Worm (Caenorhabditis elegans) whole organism, L1 larva: ENCODE measurements around the gene clu-1.
A peak's percentile ranks its signal among the peaks of the same experiment; 100 is the strongest.

Experiments
- C04F5.9 ChIP-seq: sonication (generic microtip); optimal IDR thresholded peaks from 2 replicates; lab custom pipeline; 2016; ENCODE audit warnings: missing genetic modification characterization, missing compliant biosample characterization
- F16B12.6 ChIP-seq: fragments of 150-350 bp; optimal IDR thresholded peaks from 2 replicates; lab custom pipeline; 2014; ENCODE audit warnings: missing biosample characterization, missing genetic modification characterization
- aha-1 ChIP-seq: fragments of 150-350 bp; optimal IDR thresholded peaks from 2 replicates; lab custom pipeline; 2014; ENCODE audit warnings: missing biosample characterization, missing genetic modification characterization
- ama-1 ChIP-seq: fragments of 150-350 bp; optimal IDR thresholded peaks from 2 replicates; lab custom pipeline; 2014
- blmp-1 ChIP-seq: fragments of 150-350 bp; optimal IDR thresholded peaks from 2 replicates; lab custom pipeline; 2014; ENCODE audit warnings: missing biosample characterization, missing genetic modification characterization
- ceh-82 ChIP-seq, 3 experiments: fragments of 150-350 bp in 1 of 3; sonication (generic microtip) in 2 of 3; optimal IDR thresholded peaks; 2 replicates each; lab custom pipeline; 2014 to 2017; ENCODE audit warnings: missing biosample characterization in 3 of 3, missing genetic modification characterization in 3 of 3
- ceh-88 ChIP-seq: fragments of 200-800 bp; sonication (Bioruptor generic); IDR thresholded peaks from 2 replicates; pipeline ENCODE4 v1.3.6; 2022; ENCODE audit warnings: missing genetic modification characterization, missing compliant biosample characterization
- ces-1 ChIP-seq: fragments of 150-350 bp; optimal IDR thresholded peaks from 2 replicates; lab custom pipeline; 2014; ENCODE audit warnings: missing biosample characterization, missing genetic modification reagents, missing genetic modification characterization
- dpl-1 ChIP-seq, 3 experiments: fragments of 150-350 bp in 2 of 3; sonication (generic microtip) in 1 of 3; optimal IDR thresholded peaks; 2 replicates each; lab custom pipeline; 2014 to 2017; ENCODE audit warnings: missing biosample characterization in 3 of 3, missing genetic modification characterization in 3 of 3, missing genetic modification reagents in 3 of 3
- dsc-1 ChIP-seq: sonication (generic microtip); optimal IDR thresholded peaks from 2 replicates; lab custom pipeline; 2016; ENCODE audit warnings: mild to moderate bottlenecking, missing genetic modification characterization, missing compliant biosample characterization
- efl-1 ChIP-seq, 4 experiments: fragments of 150-350 bp; optimal IDR thresholded peaks in 3 of 4; peaks in 1 of 4; 1 replicate in 1 of 4; 2 replicates in 3 of 4; lab custom pipeline; 2014; ENCODE audit warnings: missing biosample characterization in 2 of 4, missing genetic modification characterization in 2 of 4, missing genetic modification reagents in 2 of 4
- efl-3 ChIP-seq: fragments of 200-800 bp; sonication (Bioruptor generic); optimal IDR thresholded peaks from 2 replicates; lab custom pipeline; 2018; ENCODE audit warnings: mild to moderate bottlenecking, missing genetic modification characterization, missing compliant biosample characterization
- egl-13 ChIP-seq: sonication (generic microtip); optimal IDR thresholded peaks from 2 replicates; lab custom pipeline; 2016; ENCODE audit warnings: missing genotype, missing genetic modification reagents, missing genetic modification characterization, missing compliant biosample characterization
- elt-3 ChIP-seq, 6 experiments: fragments of 150-350 bp in 1 of 6; sonication (generic microtip); optimal IDR thresholded peaks; 2 replicates each; lab custom pipeline; 2017 to 2018; ENCODE audit warnings: missing biosample characterization in 6 of 6, missing genetic modification characterization in 6 of 6, inconsistent platforms in 1 of 6
- ets-5 ChIP-seq: fragments of 200-800 bp; sonication (Bioruptor generic); IDR thresholded peaks from 2 replicates; pipeline ENCODE4 v1.3.6; 2022; ENCODE audit warnings: missing genetic modification characterization, missing compliant biosample characterization
- fkh-4 ChIP-seq: sonication (generic microtip); optimal IDR thresholded peaks from 2 replicates; lab custom pipeline; 2016; ENCODE audit warnings: missing compliant biosample characterization, missing genetic modification characterization, borderline replicate concordance
- fkh-8 ChIP-seq: sonication (generic microtip); optimal IDR thresholded peaks from 2 replicates; lab custom pipeline; 2016; ENCODE audit warnings: mild to moderate bottlenecking, missing genetic modification characterization, missing compliant biosample characterization
- fos-1 ChIP-seq: fragments of 150-350 bp; optimal IDR thresholded peaks from 2 replicates; lab custom pipeline; 2014; ENCODE audit warnings: missing biosample characterization, missing genetic modification characterization
- hlh-17 ChIP-seq: fragments of 200-800 bp; sonication (Bioruptor generic); optimal IDR thresholded peaks from 2 replicates; lab custom pipeline; 2018; ENCODE audit warnings: missing genetic modification characterization, mild to moderate bottlenecking, missing compliant biosample characterization, moderate library complexity, borderline replicate concordance
- hpl-2 ChIP-seq: fragments of 150-350 bp; optimal IDR thresholded peaks from 2 replicates; lab custom pipeline; 2014; ENCODE audit warnings: missing biosample characterization, missing genetic modification reagents, missing genetic modification characterization
- jun-1 ChIP-seq: fragments of 150-350 bp; optimal IDR thresholded peaks from 2 replicates; lab custom pipeline; 2014; ENCODE audit warnings: missing biosample characterization, missing genetic modification reagents, missing genetic modification characterization
- lin-15B ChIP-seq: fragments of 150-350 bp; sonication (generic microtip); optimal IDR thresholded peaks from 3 replicates; lab custom pipeline; 2014; ENCODE audit warnings: missing biosample characterization, missing genetic modification characterization
- lin-35 ChIP-seq, 2 experiments: fragments of 150-350 bp; optimal IDR thresholded peaks; 2 replicates each; lab custom pipeline; 2014; ENCODE audit warnings: missing biosample characterization in 2 of 2, missing genetic modification characterization in 2 of 2, missing genetic modification reagents in 2 of 2
- lir-3 ChIP-seq: sonication (generic microtip); optimal IDR thresholded peaks from 2 replicates; lab custom pipeline; 2016; ENCODE audit warnings: mild to moderate bottlenecking, missing genetic modification characterization, moderate library complexity, missing compliant biosample characterization; ENCODE audit not compliant: poor library complexity
- lsy-2 ChIP-seq, 2 experiments: fragments of 150-350 bp; optimal IDR thresholded peaks; 2 replicates each; lab custom pipeline; 2014; ENCODE audit warnings: missing biosample characterization in 2 of 2, missing genetic modification characterization in 2 of 2
- mab-9 ChIP-seq: fragments of 200-800 bp; sonication (Bioruptor generic); IDR thresholded peaks from 2 replicates; pipeline ENCODE4 v1.3.6; 2022; ENCODE audit warnings: missing genetic modification reagents, missing genetic modification characterization, missing compliant biosample characterization
- mef-2 ChIP-seq: fragments of 150-350 bp; optimal IDR thresholded peaks from 2 replicates; lab custom pipeline; 2014; ENCODE audit warnings: missing biosample characterization, missing genetic modification characterization
- mep-1 ChIP-seq: fragments of 150-350 bp; optimal IDR thresholded peaks from 2 replicates; lab custom pipeline; 2014; ENCODE audit warnings: missing biosample characterization, missing genetic modification characterization
- nhr-12 ChIP-seq: sonication (generic microtip); optimal IDR thresholded peaks from 2 replicates; lab custom pipeline; 2017; ENCODE audit warnings: missing biosample characterization, missing genetic modification characterization
- nhr-19 ChIP-seq: fragments of 200-800 bp; sonication (Bioruptor generic); conservative IDR thresholded peaks from 2 replicates; pipeline ENCODE4 v1.3.6; 2022; ENCODE audit warnings: missing genetic modification characterization, missing compliant biosample characterization
- nhr-20 ChIP-seq: sonication (generic microtip); optimal IDR thresholded peaks from 2 replicates; lab custom pipeline; 2016; ENCODE audit warnings: mild to moderate bottlenecking, missing genetic modification characterization, missing compliant biosample characterization
- nhr-237 ChIP-seq: fragments of 150-350 bp; optimal IDR thresholded peaks from 2 replicates; lab custom pipeline; 2014; ENCODE audit warnings: missing biosample characterization, missing genetic modification characterization
- nhr-47 ChIP-seq: sonication (generic microtip); optimal IDR thresholded peaks from 2 replicates; lab custom pipeline; 2016; ENCODE audit warnings: mild to moderate bottlenecking, missing genetic modification characterization, moderate library complexity, missing compliant biosample characterization
- nhr-77 ChIP-seq: fragments of 150-350 bp; optimal IDR thresholded peaks from 2 replicates; lab custom pipeline; 2014; ENCODE audit warnings: missing biosample characterization, missing genetic modification characterization
- nhr-85 ChIP-seq: sonication (generic microtip); peaks from one replicate; lab custom pipeline; 2016; ENCODE audit warnings: missing genetic modification characterization, inconsistent platforms, missing compliant biosample characterization
- nhr-90 ChIP-seq: sonication (generic microtip); optimal IDR thresholded peaks from 2 replicates; lab custom pipeline; 2016; ENCODE audit warnings: mild to moderate bottlenecking, missing genetic modification characterization, missing compliant biosample characterization; ENCODE audit not compliant: poor library complexity
- pax-3 ChIP-seq: fragments of 200-800 bp; sonication (Bioruptor generic); optimal IDR thresholded peaks from 2 replicates; lab custom pipeline; 2018; ENCODE audit warnings: mild to moderate bottlenecking, missing genetic modification characterization, moderate library complexity, missing compliant biosample characterization
- rnt-1 ChIP-seq: sonication (generic microtip); optimal IDR thresholded peaks from 2 replicates; lab custom pipeline; 2016; ENCODE audit warnings: mild to moderate bottlenecking, missing genetic modification characterization, moderate library complexity, missing compliant biosample characterization
- skn-1 ChIP-seq: fragments of 150-350 bp; optimal IDR thresholded peaks from 2 replicates; lab custom pipeline; 2014; ENCODE audit warnings: missing biosample characterization, missing genetic modification characterization
- snu-23 ChIP-seq: sonication (generic microtip); optimal IDR thresholded peaks from 2 replicates; lab custom pipeline; 2016; ENCODE audit warnings: missing genetic modification characterization, missing compliant biosample characterization
- sptf-1 ChIP-seq: fragments of 150-350 bp; optimal IDR thresholded peaks from 2 replicates; lab custom pipeline; 2014; ENCODE audit warnings: missing biosample characterization, missing genetic modification characterization
- swsn-7 ChIP-seq: sonication (generic microtip); optimal IDR thresholded peaks from 2 replicates; lab custom pipeline; 2016; ENCODE audit warnings: missing genetic modification characterization, missing compliant biosample characterization
- tlp-1 ChIP-seq: fragments of 150-350 bp; optimal IDR thresholded peaks from 2 replicates; lab custom pipeline; 2014; ENCODE audit warnings: missing biosample characterization, missing genetic modification characterization
- unc-130 ChIP-seq: fragments of 150-350 bp; optimal IDR thresholded peaks from 2 replicates; lab custom pipeline; 2017; ENCODE audit warnings: missing biosample characterization, missing genetic modification characterization, inconsistent platforms
- unc-62 ChIP-seq: fragments of 150-350 bp; optimal IDR thresholded peaks from 2 replicates; lab custom pipeline; 2014; ENCODE audit warnings: missing biosample characterization, missing genetic modification reagents, missing genetic modification characterization
- unc-86 ChIP-seq: sonication (generic microtip); optimal IDR thresholded peaks from 2 replicates; lab custom pipeline; 2016; ENCODE audit warnings: missing genetic modification characterization, missing compliant biosample characterization
- vab-15 ChIP-seq: sonication (generic microtip); optimal IDR thresholded peaks from 2 replicates; lab custom pipeline; 2017; ENCODE audit warnings: missing genotype, mild to moderate bottlenecking, missing genetic modification characterization, missing compliant biosample characterization
- xbp-1 ChIP-seq: sonication (generic microtip); optimal IDR thresholded peaks from 2 replicates; lab custom pipeline; 2016; ENCODE audit warnings: missing genetic modification characterization, missing compliant biosample characterization
- ztf-4 ChIP-seq: fragments of 150-350 bp; optimal IDR thresholded peaks from 2 replicates; lab custom pipeline; 2014; ENCODE audit warnings: missing biosample characterization, missing genetic modification characterization

clu-1 gene

DNA sequence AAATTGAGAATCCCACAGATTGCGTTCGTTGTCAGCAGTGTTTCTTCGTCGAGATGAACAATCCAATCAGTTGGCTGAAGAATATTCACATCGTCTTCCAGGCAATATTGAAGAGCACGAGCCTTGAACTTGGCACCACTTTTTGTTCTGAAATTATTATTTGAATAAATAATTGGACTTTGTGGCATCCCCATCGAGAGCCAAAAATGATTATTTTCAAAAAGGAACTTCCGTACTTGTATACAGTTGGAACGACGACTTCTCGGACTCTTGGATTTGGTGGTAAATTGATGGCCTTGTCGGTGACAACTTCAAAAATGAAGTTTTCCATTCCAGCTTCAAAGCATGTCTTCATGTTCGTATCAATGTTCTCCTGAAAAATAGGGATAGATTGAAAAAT lies 49.3 kb downstream of the clu-1 start:
- TF ChIP-seq fkh-8 (tag; lab: Kevin White, UChicago) (no peak), blmp-1 (tag; lab: Kevin White, UChicago) (no peak), ztf-4 (tag; lab: Kevin White, UChicago) (no peak), rnt-1 (tag; lab: Kevin White, UChicago) (no peak), dsc-1 (tag; lab: Kevin White, UChicago) (no peak), hlh-17 (GFP tag; lab: Kevin White, UChicago) (no peak), nhr-12 (tag; lab: Kevin White, UChicago) (no peak), ets-5 (GFP tag; lab: Robert Waterston, UW) (no peak), nhr-47 (tag; lab: Kevin White, UChicago) (no peak), snu-23 (GFP tag; lab: Kevin White, UChicago) (no peak), unc-86 (tag; lab: Kevin White, UChicago) (no peak), mef-2 (no peak), fos-1 (no peak), hpl-2 (GFP tag; lab: Kevin White, UChicago) (no peak), egl-13 (tag; lab: Kevin White, UChicago) (no peak), ceh-88 (GFP tag; lab: Robert Waterston, UW) (no peak), skn-1 (no peak)

DNA sequence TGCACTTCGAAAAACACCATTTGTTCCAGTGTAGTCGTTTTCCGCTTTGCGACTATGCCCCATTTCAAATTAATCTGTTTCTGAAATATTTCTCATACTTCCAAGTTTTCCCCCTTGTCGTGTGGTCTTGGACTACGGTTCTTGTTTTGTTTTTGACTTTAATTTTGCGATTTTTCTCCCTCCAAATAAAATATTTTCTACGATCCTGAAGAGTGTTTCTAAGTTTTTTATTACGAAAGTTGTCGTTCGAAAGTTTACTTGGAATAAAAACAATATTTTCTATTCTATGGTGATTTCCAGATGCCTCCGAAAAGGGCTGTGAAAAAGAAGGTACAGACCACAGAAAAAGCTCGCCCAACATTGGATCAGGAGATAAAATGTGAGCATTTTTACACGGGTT lies 53.4 kb downstream of the clu-1 start, which contains the start of gene tag-342:
TSS of gene tag-342 (plus strand) at position 301 of the 400 bp plus-strand sequence.
- no peak for TF ChIP-seq mab-9 (GFP tag; lab: Robert Waterston, UW)
- no peak for TF ChIP-seq efl-3
- no peak for TF ChIP-seq ceh-82 (tag; optimal IDR thresholded peaks at IDR 0.05; lab: Kevin White, UChicago)
- TF ChIP-seq ama-1 (lab: Kevin White, UChicago): no peak

DNA sequence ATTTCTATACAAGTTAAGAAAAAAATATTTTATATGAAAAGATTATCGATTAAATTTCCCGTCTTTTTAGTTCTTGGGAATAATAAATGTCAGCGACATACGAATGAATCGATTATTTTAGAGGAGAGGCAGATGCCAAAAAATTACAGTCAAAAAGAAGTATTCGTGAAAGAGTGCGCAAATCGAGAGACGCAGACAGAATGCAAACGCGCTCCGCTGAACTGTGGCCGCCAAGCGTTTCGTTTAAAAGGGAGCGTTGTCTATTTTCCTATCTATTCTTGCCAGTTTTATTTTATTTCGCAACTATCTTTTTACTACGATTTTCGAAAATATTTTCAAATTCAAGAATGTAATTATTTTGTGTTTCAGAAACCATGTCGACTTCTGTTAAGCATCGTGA lies 54.2 kb downstream of the clu-1 start, which contains the start of gene baf-1:
TSS of gene baf-1 (plus strand) at position 370 of the 400 bp plus-strand sequence.
- TF ChIP-seq mef-2 (no peak), hlh-17 (GFP tag; lab: Kevin White, UChicago) (no peak), snu-23 (GFP tag; lab: Kevin White, UChicago) (peak; percentile 60), efl-1 (optimal IDR thresholded peaks at IDR 0.05; lab: Kevin White, UChicago) (peak; percentile 75 to 77), efl-1 (GFP tag; optimal IDR thresholded peaks at IDR 0.05 in 1 of 2; lab: Kevin White, UChicago) (peak; percentile 70 to 97), sptf-1 (tag; lab: Kevin White, UChicago) (no peak), unc-62 (GFP tag; lab: Kevin White, UChicago) (no peak), dpl-1 (GFP tag; optimal IDR thresholded peaks at IDR 0.05; lab: Kevin White, UChicago) (peak; percentile 70 to 80 (median 75)), blmp-1 (tag; lab: Kevin White, UChicago) (peak; percentile 30), fkh-8 (tag; lab: Kevin White, UChicago) (peak; percentile 27), pax-3 (tag; lab: Kevin White, UChicago) (peak; percentile 19), lin-15B (peak; percentile 64), vab-15 (tag; lab: Kevin White, UChicago) (no peak), F16B12.6 (tag; lab: Kevin White, UChicago) (peak; percentile 40), nhr-77 (peak; percentile 39), jun-1 (peak; percentile 15), aha-1 (no peak), lin-35 (GFP tag; optimal IDR thresholded peaks at IDR 0.05; lab: Kevin White, UChicago) (peak; percentile 72 to 83), tlp-1 (no peak), mep-1 (peak; percentile 51), nhr-90 (tag; lab: Kevin White, UChicago) (peak; percentile 77), nhr-85 (tag; lab: Kevin White, UChicago) (peak; percentile 77), unc-130 (tag; lab: Kevin White, UChicago) (peak; percentile 12), nhr-19 (GFP tag; lab: Robert Waterston, UW) (peak; percentile 46), lsy-2 (tag; optimal IDR thresholded peaks at IDR 0.05; lab: Kevin White, UChicago) (peak; percentile 68 to 83), C04F5.9 (no peak), swsn-7 (tag; lab: Kevin White, UChicago) (peak; percentile 68), elt-3 (tag; optimal IDR thresholded peaks at IDR 0.05; lab: Kevin White, UChicago) (peak in 1 of 6 experiments; percentile 54), nhr-20 (tag; lab: Kevin White, UChicago) (peak; percentile 66), unc-86 (tag; lab: Kevin White, UChicago) (peak; percentile 17), ces-1 (GFP tag; lab: Kevin White, UChicago) (no peak), nhr-237 (tag; lab: Kevin White, UChicago) (no peak), lir-3 (tag; lab: Kevin White, UChicago) (peak; percentile 59), fkh-4 (tag; lab: Kevin White, UChicago) (no peak), ceh-82 (tag; optimal IDR thresholded peaks at IDR 0.05; lab: Kevin White, UChicago) (peak; percentile 18 to 55 (median 29)), xbp-1 (tag; lab: Kevin White, UChicago) (peak; percentile 65)
